Fruit fly (Drosophila melanogaster) whole organism, wandering third instar larva: ENCODE results near the gene CG9522.
A peak's percentile ranks its signal among the peaks of the same experiment; 100 is the strongest.

Experiments used
- Abd-B ChIP-seq: fragments of >200 bp; optimal IDR thresholded peaks from 2 replicates; lab custom pipeline; 2017; ENCODE audit warnings: missing biosample characterization, missing genetic modification characterization
- CG32264 ChIP-seq: fragments of 200-800 bp; sonication (Bioruptor generic); optimal IDR thresholded peaks from 2 replicates; lab custom pipeline; 2016; ENCODE audit warnings: missing biosample characterization, missing genetic modification characterization
- CG9705 ChIP-seq: fragments of 200-800 bp; sonication (Bioruptor generic); optimal IDR thresholded peaks from 2 replicates; lab custom pipeline; 2018; ENCODE audit warnings: missing biosample characterization, mild to moderate bottlenecking, missing genetic modification characterization
- CrebA ChIP-seq: fragments of 200-800 bp; sonication (Bioruptor generic); optimal IDR thresholded peaks from 2 replicates; lab custom pipeline; 2016; ENCODE audit warnings: missing biosample characterization, mild to moderate bottlenecking, missing genetic modification characterization, borderline replicate concordance
- Dfd ChIP-seq: fragments of >200 bp; optimal IDR thresholded peaks from 2 replicates; lab custom pipeline; 2017; ENCODE audit warnings: missing biosample characterization, missing genetic modification characterization
- Dif ChIP-seq: fragments of 200-275, 200-300 bp; sonication (Bioruptor generic); optimal IDR thresholded peaks from 2 replicates; lab custom pipeline; 2018; ENCODE audit warnings: missing biosample characterization, missing genetic modification characterization; ENCODE audit not compliant: partially characterized antibody
- GATAd ChIP-seq: sonication (Bioruptor generic); optimal IDR thresholded peaks from 2 replicates; lab custom pipeline; 2016; ENCODE audit warnings: missing biosample characterization, missing genetic modification characterization
- HLH106 ChIP-seq: fragments of 200-800 bp; optimal IDR thresholded peaks from 3 replicates; lab custom pipeline; 2019; ENCODE audit warnings: missing biosample characterization, mild to moderate bottlenecking, missing genetic modification characterization, moderate library complexity
- Hnf4 ChIP-seq: fragments of 200-800 bp; sonication (Bioruptor generic); optimal IDR thresholded peaks from 2 replicates; lab custom pipeline; 2016; ENCODE audit warnings: missing biosample characterization, mild to moderate bottlenecking, missing genetic modification characterization
- Hr78 ChIP-seq: fragments of >200 bp; optimal IDR thresholded peaks from 2 replicates; lab custom pipeline; 2017; ENCODE audit warnings: missing biosample characterization, missing genetic modification characterization
- Hr83 ChIP-seq: fragments of 200-300 bp; sonication (Bioruptor generic); optimal IDR thresholded peaks from 2 replicates; lab custom pipeline; 2016; ENCODE audit warnings: missing biosample characterization, mild to moderate bottlenecking, missing genetic modification characterization, moderate library complexity; ENCODE audit not compliant: poor library complexity, severe bottlenecking
- Jra ChIP-seq: sonication (Bioruptor generic); optimal IDR thresholded peaks from 2 replicates; lab custom pipeline; 2016; ENCODE audit warnings: missing biosample characterization, missing genetic modification characterization
- Mio ChIP-seq: sonication (Bioruptor generic); optimal IDR thresholded peaks from 2 replicates; lab custom pipeline; 2016; ENCODE audit warnings: missing biosample characterization, missing genetic modification characterization
- Myc ChIP-seq: fragments of >200 bp; optimal IDR thresholded peaks from 2 replicates; lab custom pipeline; 2017
- N ChIP-seq: fragments of >200 bp; optimal IDR thresholded peaks from 2 replicates; lab custom pipeline; 2018; ENCODE audit warnings: missing biosample characterization, missing external identifiers, missing genetic modification characterization
- OdsH ChIP-seq: fragments of 200-800 bp; sonication (Bioruptor generic); optimal IDR thresholded peaks from 2 replicates; lab custom pipeline; 2016; ENCODE audit warnings: missing biosample characterization, mild to moderate bottlenecking, missing genetic modification characterization
- Rel ChIP-seq, 2 experiments: fragments of 200-800 bp; sonication (Bioruptor generic) in 1 of 2; optimal IDR thresholded peaks; 2 replicates in 1 of 2; 3 replicates in 1 of 2; lab custom pipeline; 2016 to 2019; ENCODE audit warnings: mild to moderate bottlenecking in 2 of 2, missing biosample characterization in 2 of 2, missing genetic modification characterization in 2 of 2, moderate library complexity in 1 of 2
- Sp1 ChIP-seq: fragments of 200-800 bp; sonication (Bioruptor generic); optimal IDR thresholded peaks from 3 replicates; lab custom pipeline; 2019; ENCODE audit warnings: missing biosample characterization, mild to moderate bottlenecking, missing genetic modification characterization, moderate library complexity
- Vsx2 ChIP-seq: fragments of 200-300, 225-300 bp; sonication (Bioruptor generic); optimal IDR thresholded peaks from 2 replicates; lab custom pipeline; 2018; ENCODE audit warnings: missing biosample characterization, missing genetic modification characterization; ENCODE audit not compliant: partially characterized antibody
- br ChIP-seq: fragments of 200-800 bp; sonication (Bioruptor generic); optimal IDR thresholded peaks from 2 replicates; lab custom pipeline; 2016; ENCODE audit warnings: missing biosample characterization, missing genetic modification characterization
- brk ChIP-seq: fragments of 200-800 bp; sonication (Bioruptor generic); optimal IDR thresholded peaks from 2 replicates; lab custom pipeline; 2016; ENCODE audit warnings: missing biosample characterization, mild to moderate bottlenecking, missing genetic modification characterization
- dl ChIP-seq, 2 experiments: fragments of 175-275, 200-275 bp in 1 of 2; fragments of 200-275 bp in 1 of 2; sonication (Bioruptor generic); optimal IDR thresholded peaks; lab custom pipeline; 2018; ENCODE audit warnings: mild to moderate bottlenecking in 2 of 2, missing biosample characterization in 2 of 2, missing genetic modification characterization in 2 of 2, moderate library complexity in 2 of 2; ENCODE audit not compliant: partially characterized antibody in 2 of 2, insufficient read depth in 1 of 2
- dmrt93B ChIP-seq: fragments of 200-800 bp; sonication (Bioruptor generic); optimal IDR thresholded peaks from 2 replicates; lab custom pipeline; 2018; ENCODE audit warnings: missing biosample characterization, mild to moderate bottlenecking, missing genetic modification characterization
- dsf ChIP-seq: sonication (Bioruptor generic); optimal IDR thresholded peaks from 2 replicates; lab custom pipeline; 2016; ENCODE audit warnings: missing biosample characterization, missing genetic modification characterization, borderline replicate concordance
- ey ChIP-seq: fragments of 200-800 bp; sonication (Bioruptor generic); optimal IDR thresholded peaks from 2 replicates; lab custom pipeline; 2016; ENCODE audit warnings: missing biosample characterization, missing genetic modification characterization
- foxo ChIP-seq, 2 experiments: fragments of 200-800 bp; sonication (Bioruptor generic); optimal IDR thresholded peaks; 2 replicates in 1 of 2; 3 replicates in 1 of 2; lab custom pipeline; 2016 to 2017; ENCODE audit warnings: missing biosample characterization in 2 of 2, missing genetic modification characterization in 2 of 2
- fru ChIP-seq: fragments of 200-800 bp; sonication (Bioruptor generic); optimal IDR thresholded peaks from 3 replicates; lab custom pipeline; 2016; ENCODE audit warnings: missing biosample characterization, mild to moderate bottlenecking, missing genetic modification characterization
- h ChIP-seq: fragments of 200-800 bp; sonication (Bioruptor generic); optimal IDR thresholded peaks from 3 replicates; lab custom pipeline; 2016; ENCODE audit warnings: missing biosample characterization, mild to moderate bottlenecking, missing genetic modification characterization
- jim ChIP-seq: fragments of 175-275, 200-325 bp; sonication (Bioruptor generic); optimal IDR thresholded peaks from 2 replicates; lab custom pipeline; 2016; ENCODE audit warnings: missing biosample characterization, mild to moderate bottlenecking, missing genetic modification characterization
- lola ChIP-seq: fragments of >200 bp; optimal IDR thresholded peaks from 2 replicates; lab custom pipeline; 2017; ENCODE audit warnings: missing biosample characterization, missing genetic modification characterization
- pan ChIP-seq: fragments of >200 bp; optimal IDR thresholded peaks from 2 replicates; lab custom pipeline; 2017
- psq ChIP-seq: fragments of 200-800 bp; sonication (Bioruptor generic); optimal IDR thresholded peaks from 3 replicates; lab custom pipeline; 2017; ENCODE audit warnings: missing biosample characterization, mild to moderate bottlenecking, missing genetic modification characterization, moderate library complexity
- rgr ChIP-seq: fragments of 200-800 bp; sonication (Bioruptor generic); optimal IDR thresholded peaks from 3 replicates; lab custom pipeline; 2016; ENCODE audit warnings: missing biosample characterization, mild to moderate bottlenecking, missing genetic modification characterization
- sage ChIP-seq: fragments of 200-800 bp; sonication (Bioruptor generic); optimal IDR thresholded peaks from 2 replicates; lab custom pipeline; 2016; ENCODE audit warnings: missing biosample characterization, mild to moderate bottlenecking, missing genetic modification characterization
- sv ChIP-seq: fragments of 200-800 bp; sonication (Bioruptor generic); optimal IDR thresholded peaks from 3 replicates; lab custom pipeline; 2016; ENCODE audit warnings: missing biosample characterization, missing genetic modification characterization
- tai ChIP-seq: sonication (Bioruptor generic); optimal IDR thresholded peaks from 2 replicates; lab custom pipeline; 2016; ENCODE audit warnings: missing biosample characterization, missing genetic modification characterization
- usp ChIP-seq: fragments of >200 bp; optimal IDR thresholded peaks from 2 replicates; lab custom pipeline; 2017; ENCODE audit warnings: missing biosample characterization, missing genetic modification characterization
- woc ChIP-seq: sonication (Bioruptor generic); optimal IDR thresholded peaks from 2 replicates; lab custom pipeline; 2016; ENCODE audit warnings: missing biosample characterization, mild to moderate bottlenecking, missing genetic modification characterization

The CG9522 gene

DNA sequence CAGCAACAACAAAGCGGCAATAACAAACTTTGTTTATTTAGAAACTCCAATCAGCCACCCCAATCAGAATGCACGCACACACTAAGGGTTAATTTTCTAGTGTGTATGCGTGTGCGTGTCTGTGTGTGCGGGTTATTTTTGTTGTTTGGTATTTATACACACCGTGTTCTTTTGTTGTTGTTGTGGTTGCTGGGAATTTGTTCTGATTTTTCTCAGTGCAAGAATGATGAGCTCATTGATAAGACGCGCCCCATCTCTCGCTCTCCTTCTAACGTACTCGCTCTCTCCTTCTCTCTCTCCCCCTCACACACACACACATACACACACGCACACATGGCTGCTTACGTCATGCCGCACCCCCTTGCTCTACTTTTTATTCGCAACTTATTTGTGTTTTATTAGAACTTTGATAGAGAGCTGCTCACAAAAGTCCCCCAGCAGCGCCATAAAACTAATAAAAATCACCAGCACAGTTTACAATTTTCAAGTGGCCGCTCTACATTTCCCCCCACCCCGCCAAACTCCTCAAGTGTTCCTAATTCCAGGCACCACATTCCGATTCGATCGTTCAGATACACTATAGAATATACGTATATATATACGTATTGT, 8.8 kb downstream of the CG9522 start:
- no peak for TF ChIP-seq tai
- no peak for TF ChIP-seq Sp1 (GFP tag; lab: Kevin White, UChicago)
- TF ChIP-seq OdsH (GFP tag; lab: Kevin White, UChicago): peak; percentile 8
- no peak for TF ChIP-seq Mio (GFP tag; lab: Kevin White, UChicago)
- TF ChIP-seq Dfd (GFP tag; lab: Kevin White, UChicago): no peak
- TF ChIP-seq dsf (GFP tag; lab: Kevin White, UChicago): no peak
- TF ChIP-seq Rel (GFP tag; optimal IDR thresholded peaks at IDR 0.05; lab: Kevin White, UChicago): no peak
- peak; percentile 21 for TF ChIP-seq Rel (tag; optimal IDR thresholded peaks at IDR 0.05; lab: Kevin White, UChicago)
- TF ChIP-seq Abd-B: no peak
- TF ChIP-seq h (GFP tag; lab: Kevin White, UChicago): peak; percentile 47
- TF ChIP-seq sage: no peak
- no peak for TF ChIP-seq lola
- TF ChIP-seq brk (GFP tag; lab: Kevin White, UChicago): no peak
- TF ChIP-seq ey (GFP tag; lab: Kevin White, UChicago): peak; percentile 48
- peak; percentile 70 for TF ChIP-seq rgr (GFP tag; lab: Kevin White, UChicago)
- TF ChIP-seq sv (GFP tag; lab: Kevin White, UChicago): no peak
- peak; percentile 40 for TF ChIP-seq fru (GFP tag; lab: Kevin White, UChicago)
- TF ChIP-seq psq (GFP tag; lab: Kevin White, UChicago): peak; percentile 23
- peak; percentile 54 for TF ChIP-seq HLH106
- TF ChIP-seq Jra (GFP tag; lab: Kevin White, UChicago): no peak
- peak; percentile 0 for TF ChIP-seq woc
- no peak for TF ChIP-seq dl (GFP tag; optimal IDR thresholded peaks at IDR 0.05; lab: Kevin White, UChicago; ENCODE audit: insufficient read depth in 1 of 2, partially characterized antibody in 2 of 2)
- TF ChIP-seq GATAd (GFP tag; lab: Kevin White, UChicago): peak; percentile 7
- TF ChIP-seq foxo (GFP tag; optimal IDR thresholded peaks at IDR 0.05; lab: Kevin White, UChicago): peak in 1 of 2 experiments; percentile 63

DNA sequence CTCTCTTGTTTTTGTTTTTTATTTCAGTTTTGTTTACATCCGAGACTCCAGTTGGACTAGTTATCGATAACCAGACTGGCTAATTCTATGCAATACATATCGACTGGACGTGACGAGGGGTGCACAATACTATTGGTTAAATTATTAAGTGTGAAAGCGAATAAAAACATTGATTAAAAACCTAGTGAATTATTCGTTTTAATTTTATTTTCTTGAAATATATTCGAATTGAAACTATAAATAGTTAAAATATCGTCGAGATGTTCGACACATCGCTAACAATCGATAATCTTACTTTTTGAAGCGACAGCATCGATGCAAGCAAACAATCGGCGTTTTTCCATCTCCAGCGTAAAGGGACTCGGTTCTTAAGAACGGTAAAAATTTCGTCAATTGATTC, 9.6 kb downstream of the CG9522 start, which contains the start of the genes CG32590 and Flo2:
Gene CG32590, minus strand, starts transcription at position 60 of the 400 bp plus-strand sequence.
Gene Flo2, plus strand, starts transcription at position 330 of the 400 bp plus-strand sequence.
- no peak for TF ChIP-seq lola
- no peak for TF ChIP-seq Dfd (GFP tag; lab: Kevin White, UChicago)
- TF ChIP-seq Rel (GFP tag; optimal IDR thresholded peaks at IDR 0.05; lab: Kevin White, UChicago): no peak
- peak; percentile 56 for TF ChIP-seq Rel (tag; optimal IDR thresholded peaks at IDR 0.05; lab: Kevin White, UChicago)
- no peak for TF ChIP-seq Hr83
- peak; percentile 23 for TF ChIP-seq sage
- peak; percentile 78 for TF ChIP-seq rgr (GFP tag; lab: Kevin White, UChicago)
- peak; percentile 72 for TF ChIP-seq dsf (GFP tag; lab: Kevin White, UChicago)
- TF ChIP-seq psq (GFP tag; lab: Kevin White, UChicago): peak; percentile 71
- peak; percentile 73 for TF ChIP-seq OdsH (GFP tag; lab: Kevin White, UChicago)
- peak; percentile 69 for TF ChIP-seq HLH106
- TF ChIP-seq pan: no peak
- peak; percentile 63 for TF ChIP-seq br (GFP tag; lab: Kevin White, UChicago)
- TF ChIP-seq Myc (lab: Kevin White, UChicago): no peak
- TF ChIP-seq Sp1 (GFP tag; lab: Kevin White, UChicago): peak; percentile 68
- TF ChIP-seq Vsx2 (GFP tag; lab: Kevin White, UChicago): no peak
- no peak for TF ChIP-seq dl (GFP tag; optimal IDR thresholded peaks at IDR 0.05; lab: Kevin White, UChicago; ENCODE audit: insufficient read depth in 1 of 2, partially characterized antibody in 2 of 2)
- no peak for TF ChIP-seq Hr78 (GFP tag; lab: Kevin White, UChicago)
- no peak for TF ChIP-seq Dif (GFP tag; lab: Kevin White, UChicago)
- TF ChIP-seq sv (GFP tag; lab: Kevin White, UChicago): peak; percentile 50
- TF ChIP-seq fru (GFP tag; lab: Kevin White, UChicago): peak; percentile 76
- no peak for TF ChIP-seq jim (GFP tag; lab: Kevin White, UChicago)
- TF ChIP-seq dmrt93B (GFP tag; lab: Kevin White, UChicago): no peak
- TF ChIP-seq Abd-B: no peak
- no peak for TF ChIP-seq usp (GFP tag; lab: Kevin White, UChicago)
- TF ChIP-seq brk (GFP tag; lab: Kevin White, UChicago): no peak
- no peak for TF ChIP-seq N (GFP tag; lab: Kevin White, UChicago)
- TF ChIP-seq CrebA (GFP tag; lab: Kevin White, UChicago): no peak
- TF ChIP-seq tai: no peak
- peak; percentile 58 for TF ChIP-seq woc
- peak; percentile 64 for TF ChIP-seq CG32264 (GFP tag; lab: Kevin White, UChicago)
- TF ChIP-seq GATAd (GFP tag; lab: Kevin White, UChicago): peak; percentile 68
- peak in 1 of 2 experiments; percentile 83 for TF ChIP-seq foxo (GFP tag; optimal IDR thresholded peaks at IDR 0.05; lab: Kevin White, UChicago)
- TF ChIP-seq Jra (GFP tag; lab: Kevin White, UChicago): peak; percentile 86
- peak; percentile 89 for TF ChIP-seq h (GFP tag; lab: Kevin White, UChicago)
- peak; percentile 50 for TF ChIP-seq CG9705 (GFP tag; lab: Kevin White, UChicago)
- TF ChIP-seq Hnf4: no peak
- peak; percentile 81 for TF ChIP-seq ey (GFP tag; lab: Kevin White, UChicago)
- peak; percentile 27 for TF ChIP-seq Mio (GFP tag; lab: Kevin White, UChicago)
